Fruit fly (Drosophila melanogaster): ENCODE measurements around the gene Or2a.

The Or2a gene

DNA sequence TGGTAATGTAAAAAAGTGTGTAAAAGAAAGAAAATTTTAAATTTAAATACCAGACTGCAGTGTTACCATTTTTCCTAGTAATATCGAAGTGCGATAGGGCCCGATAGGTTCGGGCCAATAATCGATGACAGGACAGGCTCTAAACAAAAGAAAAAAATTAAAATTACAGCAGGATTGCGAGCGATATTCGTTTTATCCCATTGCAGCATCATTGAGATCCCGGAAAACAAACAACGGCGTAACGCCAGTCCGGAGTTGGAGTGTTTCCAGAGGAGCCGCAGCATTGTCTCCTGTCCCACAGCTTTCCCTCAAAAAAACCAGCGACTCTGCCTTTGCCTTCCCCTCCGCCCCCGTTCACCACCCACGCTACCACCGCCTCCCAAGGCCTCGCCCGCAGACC is 20.9 kb upstream of the Or2a start, which contains the start of gene pcx (continued):
- TF ChIP-seq CG16779 (GFP tag; IDR thresholded peaks at IDR 0.05): no peak
- no peak for TF ChIP-seq HmgD (GFP tag; optimal IDR thresholded peaks at IDR 0.05)
- TF ChIP-seq zfh2 (GFP tag; optimal IDR thresholded peaks at IDR 0.05): no peak
- no peak for TF ChIP-seq tll (GFP tag; optimal IDR thresholded peaks at IDR 0.05)
- TF ChIP-seq Xbp1 (GFP tag; optimal IDR thresholded peaks at IDR 0.05): no peak
- TF ChIP-seq B-H2 (GFP tag; optimal IDR thresholded peaks at IDR 0.05): no peak
- no peak for TF ChIP-seq Nf-YC (tag; optimal IDR thresholded peaks at IDR 0.05)
- TF ChIP-seq slou (GFP tag; optimal IDR thresholded peaks at IDR 0.05): no peak
- no peak for TF ChIP-seq Pdp1 (GFP tag; optimal IDR thresholded peaks at IDR 0.05)
- no peak for TF ChIP-seq pum (GFP tag; optimal IDR thresholded peaks at IDR 0.05)
- TF ChIP-seq CG17829 (tag; optimal IDR thresholded peaks at IDR 0.05): no peak
- TF ChIP-seq CG9876 (GFP tag; optimal IDR thresholded peaks at IDR 0.05): no peak
- TF ChIP-seq tin (GFP tag; optimal IDR thresholded peaks at IDR 0.05): no peak
- no peak for TF ChIP-seq Dfd (GFP tag; optimal IDR thresholded peaks at IDR 0.05)
- TF ChIP-seq slp2 (GFP tag; optimal IDR thresholded peaks at IDR 0.05): no peak
- no peak for TF ChIP-seq mam (GFP tag; optimal IDR thresholded peaks at IDR 0.05)
- TF ChIP-seq Nf-YA (GFP tag; IDR thresholded peaks at IDR 0.05): no peak
- TF ChIP-seq chm (GFP tag; IDR thresholded peaks at IDR 0.05): no peak
- TF ChIP-seq CG17912 (GFP tag; optimal IDR thresholded peaks at IDR 0.05): no peak
- TF ChIP-seq unc-4 (GFP tag; IDR thresholded peaks at IDR 0.05; ENCODE audit: partially characterized antibody): peak; percentile 65
- no peak for TF ChIP-seq gem (tag; optimal IDR thresholded peaks at IDR 0.05)
- no peak for TF ChIP-seq slbo (GFP tag; IDR thresholded peaks at IDR 0.05)
- no peak for TF ChIP-seq odd (GFP tag; optimal IDR thresholded peaks at IDR 0.05)
- TF ChIP-seq pzg (GFP tag; optimal IDR thresholded peaks at IDR 0.05): peak; percentile 49
- no peak for TF ChIP-seq CG4360 (GFP tag; IDR thresholded peaks at IDR 0.05)
- TF ChIP-seq nerfin-2 (GFP tag; IDR thresholded peaks at IDR 0.05; ENCODE audit: partially characterized antibody): no peak
- no peak for TF ChIP-seq wek (GFP tag; optimal IDR thresholded peaks at IDR 0.05)
- TF ChIP-seq CG14014 (GFP tag; IDR thresholded peaks at IDR 0.05): no peak
- TF ChIP-seq CG32532 (GFP tag; IDR thresholded peaks at IDR 0.05): no peak
- TF ChIP-seq Oaz (GFP tag; IDR thresholded peaks at IDR 0.05): no peak
- TF ChIP-seq CG12942 (GFP tag; optimal IDR thresholded peaks at IDR 0.05): no peak
- TF ChIP-seq bowl (GFP tag; IDR thresholded peaks at IDR 0.05): no peak
- no peak for TF ChIP-seq seq (GFP tag; IDR thresholded peaks at IDR 0.05)
- no peak for TF ChIP-seq CHES-1-like (GFP tag; optimal IDR thresholded peaks at IDR 0.05)
- no peak for TF ChIP-seq CG11504 (tag; optimal IDR thresholded peaks at IDR 0.05)
- TF ChIP-seq unpg (GFP tag; optimal IDR thresholded peaks at IDR 0.05): no peak
- TF ChIP-seq fru (optimal IDR thresholded peaks at IDR 0.05): no peak
- TF ChIP-seq phol (tag; optimal IDR thresholded peaks at IDR 0.05): peak; percentile 1
- no peak for TF ChIP-seq CG2875 (GFP tag; optimal IDR thresholded peaks at IDR 0.05)
- no peak for TF ChIP-seq esg (GFP tag; conservative IDR thresholded peaks at IDR 0.05)
- no peak for TF ChIP-seq lbe (GFP tag; optimal IDR thresholded peaks at IDR 0.05)
- no peak for TF ChIP-seq CG18011 (GFP tag; optimal IDR thresholded peaks at IDR 0.05)
- no peak for TF ChIP-seq Hmr (GFP tag; optimal IDR thresholded peaks at IDR 0.05)
- TF ChIP-seq dimm (GFP tag; IDR thresholded peaks at IDR 0.05): no peak
- no peak for TF ChIP-seq CG6683 (GFP tag; optimal IDR thresholded peaks at IDR 0.05)
- TF ChIP-seq MTF-1 (GFP tag; optimal IDR thresholded peaks at IDR 0.05; ENCODE audit: borderline replicate concordance): no peak
- no peak for TF ChIP-seq CG2889 (GFP tag; IDR thresholded peaks at IDR 0.05)
- TF ChIP-seq pita (GFP tag; optimal IDR thresholded peaks at IDR 0.05): no peak
- TF ChIP-seq CG12769 (tag; optimal IDR thresholded peaks at IDR 0.05): no peak
- TF ChIP-seq Meics (GFP tag; optimal IDR thresholded peaks at IDR 0.05): no peak
- no peak for TF ChIP-seq Ptx1 (GFP tag; IDR thresholded peaks at IDR 0.05)
- no peak for TF ChIP-seq Ravus (GFP tag; IDR thresholded peaks at IDR 0.05)
